Fruit fly (Drosophila melanogaster): ENCODE measurements around the gene CHKov1.

DNA sequence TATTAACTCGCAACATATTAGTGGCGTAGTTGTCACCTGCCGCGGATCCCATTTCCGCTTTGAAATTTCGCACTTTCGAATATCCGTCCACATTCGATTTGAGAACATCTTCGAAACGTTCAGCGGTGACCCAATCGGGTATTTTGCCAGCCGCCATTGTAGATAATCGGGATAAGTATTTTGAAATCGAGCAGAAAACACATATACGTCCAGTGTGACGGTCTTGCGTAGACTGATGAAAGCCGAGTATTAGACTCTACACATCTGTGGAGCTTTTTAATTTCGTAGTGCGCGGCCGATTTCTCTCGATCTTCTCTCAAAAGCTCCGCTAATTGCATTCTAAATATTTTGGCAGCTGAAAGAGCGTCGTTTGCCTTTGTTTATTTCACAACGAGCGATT is at the start of gene CHKov1:
- no peak for TF ChIP-seq psq (optimal IDR thresholded peaks at IDR 0.05)
- TF ChIP-seq Dll (optimal IDR thresholded peaks at IDR 0.05): no peak
- no peak for TF ChIP-seq pan (optimal IDR thresholded peaks at IDR 0.05)
